Fruit fly (Drosophila melanogaster) whole organism, prepupa: ENCODE data around the gene CG14818.

Source experiments
- Blimp-1 ChIP-seq: fragments of 200-800 bp; sonication (Bioruptor generic); optimal IDR thresholded peaks from 3 replicates; lab custom pipeline; 2017; ENCODE audit warnings: missing biosample characterization, missing genetic modification characterization, mild to moderate bottlenecking, moderate library complexity, missing genetic modification reagents
- CG10631 ChIP-seq: fragments of 200-800 bp; sonication (Bioruptor generic); optimal IDR thresholded peaks from 2 replicates; lab custom pipeline; 2016; ENCODE audit warnings: missing biosample characterization, missing genetic modification characterization
- CG11294 ChIP-seq: fragments of 200-800 bp; sonication (Bioruptor generic); IDR thresholded peaks from 2 replicates; pipeline ENCODE4 v1.3.6; 2022; ENCODE audit warnings: missing biosample characterization, missing genetic modification characterization
- CG11762 ChIP-seq: fragments of 200-800 bp; sonication (Bioruptor generic); optimal IDR thresholded peaks from 3 replicates; lab custom pipeline; 2016; ENCODE audit warnings: missing biosample characterization, missing genetic modification characterization; ENCODE audit not compliant: insufficient read depth
- CG11902 ChIP-seq: fragments of 200-800 bp; sonication (Bioruptor generic); optimal IDR thresholded peaks from 3 replicates; lab custom pipeline; 2016; ENCODE audit warnings: missing biosample characterization, missing genetic modification characterization
- CG15336 ChIP-seq: fragments of 200-800 bp; sonication (Bioruptor generic); IDR thresholded peaks from 2 replicates; pipeline ENCODE4 v1.3.6; 2022; ENCODE audit warnings: missing biosample characterization, missing genetic modification characterization
- CG1621 ChIP-seq: fragments of 200-800 bp; sonication (Bioruptor generic); optimal IDR thresholded peaks from 3 replicates; lab custom pipeline; 2018; ENCODE audit warnings: missing biosample characterization, mild to moderate bottlenecking, missing genetic modification characterization
- CG3032 ChIP-seq: fragments of 200-800 bp; optimal IDR thresholded peaks from 2 replicates; lab custom pipeline; 2019; ENCODE audit warnings: missing biosample characterization, mild to moderate bottlenecking, missing genetic modification characterization, moderate library complexity
- CG31627 ChIP-seq: fragments of 200-800 bp; sonication (Bioruptor generic); optimal IDR thresholded peaks from 3 replicates; lab custom pipeline; 2016; ENCODE audit warnings: missing biosample characterization, missing genetic modification characterization
- CG32006 ChIP-seq: fragments of 200-800 bp; sonication (Bioruptor generic); optimal IDR thresholded peaks from 3 replicates; lab custom pipeline; 2017; ENCODE audit warnings: missing biosample characterization, mild to moderate bottlenecking, missing genetic modification characterization
- CG3919 ChIP-seq: fragments of 200-800 bp; sonication (Bioruptor generic); optimal IDR thresholded peaks from 3 replicates; lab custom pipeline; 2016; ENCODE audit warnings: missing biosample characterization, missing genetic modification characterization
- CG4318 ChIP-seq: fragments of 200-800 bp; sonication (Bioruptor generic); optimal IDR thresholded peaks from 3 replicates; lab custom pipeline; 2017; ENCODE audit warnings: missing biosample characterization, mild to moderate bottlenecking, missing genetic modification characterization
- CG6276 ChIP-seq: fragments of 200-800 bp; sonication (Bioruptor generic); optimal IDR thresholded peaks from 2 replicates; lab custom pipeline; 2017; ENCODE audit warnings: missing biosample characterization, mild to moderate bottlenecking, missing genetic modification characterization
- CG6792 ChIP-seq: fragments of 200-800 bp; sonication (Bioruptor generic); optimal IDR thresholded peaks from 3 replicates; lab custom pipeline; 2016; ENCODE audit warnings: missing biosample characterization, missing genetic modification characterization
- CG6808 ChIP-seq: fragments of 200-800 bp; sonication (Bioruptor generic); optimal IDR thresholded peaks from 3 replicates; lab custom pipeline; 2017; ENCODE audit warnings: missing biosample characterization, missing genetic modification characterization, mild to moderate bottlenecking, moderate library complexity, missing genetic modification reagents
- CG7368 ChIP-seq: fragments of 200-800 bp; sonication (Bioruptor generic); optimal IDR thresholded peaks from 3 replicates; lab custom pipeline; 2016; ENCODE audit warnings: missing biosample characterization, missing genetic modification characterization
- CG8119 ChIP-seq: fragments of 200-800 bp; sonication (Bioruptor generic); IDR thresholded peaks from 3 replicates; pipeline ENCODE4 v1.3.6; 2022; ENCODE audit warnings: missing biosample characterization, missing genetic modification characterization
- CG8632 ChIP-seq: fragments of 200-800 bp; sonication (Bioruptor generic); optimal IDR thresholded peaks from 3 replicates; lab custom pipeline; 2016; ENCODE audit warnings: missing biosample characterization, missing genetic modification characterization
- Eip78C ChIP-seq: fragments of 200-800 bp; sonication (Bioruptor generic); peaks from one replicate; lab custom pipeline; 2016; ENCODE audit warnings: missing biosample characterization, missing genetic modification characterization
- Lpt ChIP-seq: fragments of 200-800 bp; sonication (Bioruptor generic); optimal IDR thresholded peaks from 3 replicates; lab custom pipeline; 2016; ENCODE audit warnings: missing biosample characterization, missing genetic modification characterization
- Smox ChIP-seq: fragments of 200-800 bp; sonication (Bioruptor generic); optimal IDR thresholded peaks from 3 replicates; lab custom pipeline; 2016; ENCODE audit warnings: missing biosample characterization, missing genetic modification characterization
- Sox14 ChIP-seq: fragments of 200-800 bp; sonication (Bioruptor generic); optimal IDR thresholded peaks from 3 replicates; lab custom pipeline; 2016; ENCODE audit warnings: missing biosample characterization, missing genetic modification characterization
- achi ChIP-seq: fragments of 200-800 bp; sonication (Bioruptor generic); optimal IDR thresholded peaks from 3 replicates; lab custom pipeline; 2016; ENCODE audit warnings: missing biosample characterization, missing genetic modification characterization
- acj6 ChIP-seq: fragments of 200-800 bp; sonication (Bioruptor generic); optimal IDR thresholded peaks from 3 replicates; lab custom pipeline; 2016; ENCODE audit warnings: missing biosample characterization, missing genetic modification characterization
- cyc ChIP-seq: fragments of 200-800 bp; sonication (Bioruptor generic); optimal IDR thresholded peaks from 3 replicates; lab custom pipeline; 2016; ENCODE audit warnings: missing biosample characterization, missing genetic modification characterization
- dac ChIP-seq: fragments of 200-800 bp; sonication (Bioruptor generic); optimal IDR thresholded peaks from 2 replicates; lab custom pipeline; 2017; ENCODE audit warnings: missing biosample characterization, mild to moderate bottlenecking, missing genetic modification characterization
- dsx ChIP-seq: fragments of 200-800 bp; optimal IDR thresholded peaks from 3 replicates; lab custom pipeline; 2019; ENCODE audit warnings: missing biosample characterization, mild to moderate bottlenecking, missing genetic modification characterization, moderate library complexity; ENCODE audit not compliant: poor library complexity, severe bottlenecking
- eg ChIP-seq: fragments of 200-800 bp; sonication (Bioruptor generic); IDR thresholded peaks from 3 replicates; pipeline ENCODE4 v1.3.6; 2022; ENCODE audit warnings: missing biosample characterization, missing genetic modification characterization
- esn ChIP-seq: fragments of 200-800 bp; sonication (Bioruptor generic); optimal IDR thresholded peaks from 2 replicates; lab custom pipeline; 2016; ENCODE audit warnings: missing biosample characterization, mild to moderate bottlenecking, missing genetic modification characterization, moderate library complexity
- fkh ChIP-seq: fragments of 200-800 bp; sonication (Bioruptor generic); optimal IDR thresholded peaks from 3 replicates; lab custom pipeline; 2017; ENCODE audit warnings: missing biosample characterization, mild to moderate bottlenecking, missing genetic modification characterization, moderate library complexity
- lz ChIP-seq: fragments of 200-800 bp; sonication (Bioruptor generic); optimal IDR thresholded peaks from 3 replicates; lab custom pipeline; 2016; ENCODE audit warnings: missing biosample characterization, missing genetic modification characterization
- net ChIP-seq: fragments of 200-800 bp; sonication (Bioruptor generic); optimal IDR thresholded peaks from 3 replicates; lab custom pipeline; 2016; ENCODE audit warnings: missing biosample characterization, missing genetic modification characterization
- salr ChIP-seq, 2 experiments: fragments of 200-800 bp; sonication (Bioruptor generic); optimal IDR thresholded peaks; 3 replicates each; lab custom pipeline; 2016 to 2018; ENCODE audit warnings: missing biosample characterization in 2 of 2, missing genetic modification characterization in 2 of 2, mild to moderate bottlenecking in 1 of 2
- ss ChIP-seq, 2 experiments: fragments of 200-800 bp; sonication (Bioruptor generic); optimal IDR thresholded peaks; 2 replicates in 1 of 2; 3 replicates in 1 of 2; lab custom pipeline; 2017 to 2018; ENCODE audit warnings: mild to moderate bottlenecking in 2 of 2, missing biosample characterization in 2 of 2, missing genetic modification characterization in 2 of 2, moderate library complexity in 1 of 2
- topi ChIP-seq: fragments of 200-800 bp; sonication (Bioruptor generic); optimal IDR thresholded peaks from 3 replicates; lab custom pipeline; 2016; ENCODE audit warnings: missing biosample characterization, missing genetic modification characterization
- vri ChIP-seq: fragments of 200-800 bp; sonication (Bioruptor generic); optimal IDR thresholded peaks from 3 replicates; lab custom pipeline; 2016; ENCODE audit warnings: missing biosample characterization, mild to moderate bottlenecking, missing genetic modification characterization

Gene CG14818

dm6 chrX:1897384-1897783 lies 17.8 kb upstream of the CG14818 start (continued):
- peak; percentile 50 for TF ChIP-seq CG15336
- TF ChIP-seq Eip78C (GFP tag; lab: Kevin White, UChicago): peak; percentile 87
- TF ChIP-seq CG1621 (tag; lab: Kevin White, UChicago): peak; percentile 17
- no peak for TF ChIP-seq dsx
- peak; percentile 67 for TF ChIP-seq esn (GFP tag; lab: Kevin White, UChicago)
- TF ChIP-seq CG32006 (GFP tag; lab: Kevin White, UChicago): peak; percentile 63
- peak; percentile 66 for TF ChIP-seq topi
- TF ChIP-seq Sox14 (GFP tag; lab: Kevin White, UChicago): peak; percentile 64
- TF ChIP-seq CG8632 (GFP tag; lab: Kevin White, UChicago): no peak
- TF ChIP-seq CG7368 (GFP tag; lab: Kevin White, UChicago): no peak
- TF ChIP-seq CG3919: peak; percentile 62
- TF ChIP-seq salr (GFP tag; optimal IDR thresholded peaks at IDR 0.05; lab: Kevin White, UChicago): peak in 1 of 2 experiments; percentile 7
- peak; percentile 71 for TF ChIP-seq cyc (GFP tag; lab: Kevin White, UChicago)
- TF ChIP-seq CG6792 (GFP tag; lab: Kevin White, UChicago): peak; percentile 50

DNA sequence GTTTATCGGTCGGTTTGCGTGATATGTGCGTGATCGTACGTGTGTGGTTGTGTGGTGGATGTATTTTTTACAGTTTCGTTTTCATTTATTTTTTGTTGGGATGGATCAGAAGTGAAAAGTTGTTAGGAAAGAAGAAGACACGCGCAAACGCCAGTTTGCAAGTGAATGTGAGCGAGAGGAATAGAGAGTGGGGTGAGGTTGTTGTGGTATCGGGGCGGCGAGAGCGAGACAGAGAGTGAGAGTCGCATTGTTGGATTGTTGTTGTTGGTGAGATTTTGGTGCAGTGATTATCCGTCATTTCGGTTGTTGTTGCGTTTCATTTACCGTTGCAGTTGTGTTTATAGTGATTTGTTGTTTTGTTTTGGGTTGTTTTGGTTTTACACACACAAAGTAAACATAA lies 14.0 kb upstream of the CG14818 start:
- TF ChIP-seq CG11762 (GFP tag; lab: Kevin White, UChicago): no peak
- no peak for TF ChIP-seq Smox (GFP tag; lab: Kevin White, UChicago)
- no peak for TF ChIP-seq CG6808 (GFP tag; lab: Kevin White, UChicago)
- TF ChIP-seq CG10631 (GFP tag; lab: Kevin White, UChicago): no peak
- TF ChIP-seq CG6792 (GFP tag; lab: Kevin White, UChicago): no peak
- no peak for TF ChIP-seq CG4318 (GFP tag; lab: Kevin White, UChicago)
- no peak for TF ChIP-seq CG1621 (tag; lab: Kevin White, UChicago)
- TF ChIP-seq net: no peak
- no peak for TF ChIP-seq salr (GFP tag; optimal IDR thresholded peaks at IDR 0.05; lab: Kevin White, UChicago)
- TF ChIP-seq Blimp-1: no peak
- no peak for TF ChIP-seq CG11294 (GFP tag; lab: Robert Waterston, UW)
- no peak for TF ChIP-seq CG31627 (GFP tag; lab: Kevin White, UChicago)

- TF ChIP-seq Lpt (GFP tag; lab: Kevin White, UChicago) (no peak), eg (peak; percentile 39; the same call in 1 of the 3 replicates), acj6 (no peak), lz (GFP tag; lab: Kevin White, UChicago) (peak; percentile 44), achi (GFP tag; lab: Kevin White, UChicago) (no peak), esn (GFP tag; lab: Kevin White, UChicago) (peak; percentile 44), topi (no peak), CG3032 (tag; lab: Kevin White, UChicago) (peak; percentile 54), Sox14 (GFP tag; lab: Kevin White, UChicago) (no peak), CG31627 (GFP tag; lab: Kevin White, UChicago) (peak; percentile 36)
Measured at dm6 chrX:1889926-1890325, 10.4 kb upstream of the CG14818 start, which contains the start of the genes trr and mRpL16. Gene trr (minus strand): TSS chrX:1889950. Gene mRpL16 (plus strand): TSS chrX:1890256.

DNA sequence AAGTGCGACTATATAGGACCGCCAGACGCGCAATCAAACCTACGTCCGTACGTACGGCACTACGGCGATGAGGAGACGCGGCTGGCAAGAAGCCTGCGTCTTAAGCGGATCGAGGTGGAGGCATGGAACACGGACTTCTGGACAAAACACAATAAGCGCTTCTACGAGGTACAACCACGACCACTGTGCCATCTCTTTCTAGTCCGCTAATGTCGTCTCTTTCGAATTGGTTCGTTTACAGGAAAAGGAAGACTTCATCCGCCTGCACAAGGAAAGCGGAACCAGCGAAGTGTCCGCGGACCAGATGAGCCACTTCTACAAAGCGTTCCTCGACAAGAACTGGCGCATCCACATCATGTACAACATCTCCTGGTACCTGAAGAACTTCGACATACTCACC lies 1.2 kb upstream of the CG14818 start:
- no peak for TF ChIP-seq dac (GFP tag; lab: Kevin White, UChicago)
- TF ChIP-seq CG8119: no peak
- no peak for TF ChIP-seq CG10631 (GFP tag; lab: Kevin White, UChicago)
- no peak for TF ChIP-seq net
- TF ChIP-seq CG6276 (GFP tag; lab: Kevin White, UChicago): no peak
- TF ChIP-seq CG31627 (GFP tag; lab: Kevin White, UChicago): no peak
- no peak for TF ChIP-seq ss (GFP tag; optimal IDR thresholded peaks at IDR 0.05; lab: Kevin White, UChicago)
- no peak for TF ChIP-seq acj6
- TF ChIP-seq fkh (GFP tag; lab: Kevin White, UChicago): no peak
- no peak for TF ChIP-seq CG11902
- TF ChIP-seq CG15336: no peak
- no peak for TF ChIP-seq CG7368 (GFP tag; lab: Kevin White, UChicago)
- TF ChIP-seq vri (GFP tag; lab: Kevin White, UChicago): no peak
